Fruit fly (Drosophila melanogaster): ENCODE results near the gene Rnp4F.

DNA sequence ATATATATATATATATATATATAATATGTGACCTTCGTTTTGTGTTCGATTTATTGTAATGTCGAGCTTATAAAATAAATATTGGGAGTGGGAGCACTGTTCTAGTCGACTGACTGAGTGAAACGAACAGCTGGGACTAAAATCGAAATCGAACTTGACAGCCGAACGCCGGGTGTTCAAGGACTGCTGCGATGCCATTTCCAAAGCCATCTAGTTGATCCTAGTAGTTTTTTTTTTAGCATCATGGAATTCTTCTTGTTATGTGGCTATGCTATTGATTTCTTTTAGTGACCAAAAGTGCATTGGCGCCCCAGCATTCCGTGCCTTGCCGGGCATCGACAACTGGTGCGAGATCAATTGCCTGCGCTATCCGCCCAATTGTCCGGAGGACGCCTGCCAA, 16.9 kb downstream of the Rnp4F start, which contains the start of gene CG3323:
- TF ChIP-seq CG6854 (GFP tag; optimal IDR thresholded peaks at IDR 0.05) (no peak), CG11762 (GFP tag; optimal IDR thresholded peaks at IDR 0.05; ENCODE audit: insufficient read depth) (no peak), Eip78C (GFP tag) (no peak), CG8319 (GFP tag; optimal IDR thresholded peaks at IDR 0.05) (no peak)
